1 fruit fly cellular context compared by ENCODE assay signal in genomic region chr3L:19575650-19576049, dm6.
A peak's percentile ranks its signal among the peaks of the same experiment; 100 is the strongest.
TF ChIP-seq lines count a peak whose summit lies in the region.

No protein-coding gene starts in this region.

TF ChIP-seq in whole organism, embryonic, 481 proteins besides CTCF, POLR2A, EP300 and RAD21 (continued from another document and continues in another):
- TF ChIP-seq chinmo (GFP tag; IDR thresholded peaks at IDR 0.05; lab: Robert Waterston, UW; ENCODE audit: partially characterized antibody) (0 out of 4 replicates have a peak, but pooled peaks have one; percentile 59), fd102C (GFP tag; optimal IDR thresholded peaks at IDR 0.05; lab: Kevin White, UChicago) (no peak), CG2712 (tag; optimal IDR thresholded peaks at IDR 0.05; lab: Kevin White, UChicago) (peak; percentile 38), CG9932 (GFP tag; IDR thresholded peaks at IDR 0.05; lab: Robert Waterston, UW) (no peak), BEAF-32 (GFP tag; optimal IDR thresholded peaks at IDR 0.05; lab: Kevin White, UChicago) (no peak), tgo (GFP tag; IDR thresholded peaks at IDR 0.05; lab: Robert Waterston, UW) (no peak; the same call in 2 of the 3 replicates), CG2120 (GFP tag; optimal IDR thresholded peaks at IDR 0.05; lab: Kevin White, UChicago) (no peak), eve (GFP tag; optimal IDR thresholded peaks at IDR 0.05; lab: Kevin White, UChicago) (no peak), CG7987 (GFP tag; optimal IDR thresholded peaks at IDR 0.05; lab: Kevin White, UChicago) (peak; percentile 65), CG32767 (GFP tag; IDR thresholded peaks at IDR 0.05; lab: Robert Waterston, UW) (peak; percentile 28; the same call in 1 of the 2 replicates), gt (GFP tag; IDR thresholded peaks at IDR 0.05; lab: Robert Waterston, UW) (no peak), lilli (GFP tag; optimal IDR thresholded peaks at IDR 0.05; lab: Kevin White, UChicago) (no peak), CG7786 (GFP tag; optimal IDR thresholded peaks at IDR 0.05; lab: Kevin White, UChicago) (no peak), Opbp (GFP tag; IDR thresholded peaks at IDR 0.05; lab: Robert Waterston, UW; ENCODE audit: partially characterized antibody) (no peak), Pdp1 (GFP tag; optimal IDR thresholded peaks at IDR 0.05; lab: Kevin White, UChicago) (peak; percentile 11 to 59), az2 (GFP tag; optimal IDR thresholded peaks at IDR 0.05; lab: Kevin White, UChicago) (no peak), Usf (GFP tag; optimal IDR thresholded peaks at IDR 0.05; lab: Kevin White, UChicago) (no peak), NFAT (GFP tag; IDR thresholded peaks at IDR 0.05; lab: Robert Waterston, UW) (no peak), luna (GFP tag; optimal IDR thresholded peaks at IDR 0.05; lab: Kevin White, UChicago) (no peak), CG10321 (GFP tag; IDR thresholded peaks at IDR 0.05; lab: Robert Waterston, UW) (no peak), kah (GFP tag; optimal IDR thresholded peaks at IDR 0.05; lab: Kevin White, UChicago) (peak; percentile 5), CG6272 (GFP tag; IDR thresholded peaks at IDR 0.05; lab: Robert Waterston, UW) (no peak), row (GFP tag; IDR thresholded peaks at IDR 0.05; lab: Robert Waterston, UW) (no peak), CG9797 (GFP tag; optimal IDR thresholded peaks at IDR 0.05; lab: Kevin White, UChicago) (no peak), nmo (GFP tag; optimal IDR thresholded peaks at IDR 0.05; lab: Kevin White, UChicago) (peak; percentile 11), CG11696 (GFP tag; IDR thresholded peaks at IDR 0.05; lab: Robert Waterston, UW) (no peak), ems (GFP tag; optimal IDR thresholded peaks at IDR 0.05; lab: Kevin White, UChicago) (no peak), CHES-1-like (GFP tag; optimal IDR thresholded peaks at IDR 0.05; lab: Kevin White, UChicago) (no peak), Ets97D (GFP tag; optimal IDR thresholded peaks at IDR 0.05; lab: Kevin White, UChicago) (no peak), corto (GFP tag; optimal IDR thresholded peaks at IDR 0.05; lab: Kevin White, UChicago) (no peak), CG8924 (tag; optimal IDR thresholded peaks at IDR 0.05; lab: Kevin White, UChicago) (peak; percentile 21), CG31441 (GFP tag; IDR thresholded peaks at IDR 0.05; lab: Robert Waterston, UW) (no peak), Side (GFP tag; optimal IDR thresholded peaks at IDR 0.05; lab: Kevin White, UChicago) (peak; percentile 56), CG30431 (GFP tag; optimal IDR thresholded peaks at IDR 0.05; lab: Kevin White, UChicago) (no peak), Drgx (GFP tag; IDR thresholded peaks at IDR 0.05; lab: Robert Waterston, UW) (no peak), Trl (optimal IDR thresholded peaks at IDR 0.05; lab: Kevin White, UChicago) (no peak), Trl (GFP tag; optimal IDR thresholded peaks at IDR 0.05; lab: Kevin White, UChicago) (peak; percentile 2), org-1 (GFP tag; optimal IDR thresholded peaks at IDR 0.05; lab: Kevin White, UChicago) (peak; percentile 80), jigr1 (GFP tag; IDR thresholded peaks at IDR 0.05; lab: Robert Waterston, UW) (no peak), CG34376 (GFP tag; optimal IDR thresholded peaks at IDR 0.05; lab: Kevin White, UChicago) (no peak), trh (GFP tag; optimal IDR thresholded peaks at IDR 0.05; lab: Kevin White, UChicago) (no peak), Hr78 (GFP tag; optimal IDR thresholded peaks at IDR 0.05; lab: Kevin White, UChicago) (peak in 1 of 2 experiments; percentile 33), lov (optimal IDR thresholded peaks at IDR 0.05; lab: Kevin White, UChicago) (no peak), lov (GFP tag; IDR thresholded peaks at IDR 0.05; lab: Robert Waterston, UW) (no peak), ara (GFP tag; IDR thresholded peaks at IDR 0.05; lab: Robert Waterston, UW) (peak; percentile 42; the same call in 1 of the 2 replicates), CG30403 (GFP tag; optimal IDR thresholded peaks at IDR 0.05; lab: Kevin White, UChicago) (no peak), CG4707 (GFP tag; optimal IDR thresholded peaks at IDR 0.05; lab: Kevin White, UChicago) (peak; percentile 67), CG13775 (GFP tag; optimal IDR thresholded peaks at IDR 0.05; lab: Kevin White, UChicago) (no peak), GATAe (GFP tag; conservative IDR thresholded peaks at IDR 0.05; lab: Robert Waterston, UW) (no peak), CG18476 (GFP tag; optimal IDR thresholded peaks at IDR 0.05; lab: Kevin White, UChicago) (no peak), dati (GFP tag; IDR thresholded peaks at IDR 0.05; lab: Robert Waterston, UW) (no peak), dmrt99B (tag; optimal IDR thresholded peaks at IDR 0.05; lab: Kevin White, UChicago) (peak; percentile 49), Dek (tag; optimal IDR thresholded peaks at IDR 0.05; lab: Kevin White, UChicago) (no peak), sug (tag; optimal IDR thresholded peaks at IDR 0.05; lab: Kevin White, UChicago) (peak; percentile 40), wdn (GFP tag; IDR thresholded peaks at IDR 0.05; lab: Robert Waterston, UW) (no peak), CG10543 (GFP tag; optimal IDR thresholded peaks at IDR 0.05; lab: Kevin White, UChicago) (peak; percentile 75), Chrac-16 (GFP tag; optimal IDR thresholded peaks at IDR 0.05; lab: Kevin White, UChicago) (no peak), sisA (GFP tag; IDR thresholded peaks at IDR 0.05; lab: Robert Waterston, UW) (no peak), H2.0 (GFP tag; IDR thresholded peaks at IDR 0.05; lab: Robert Waterston, UW) (peak; percentile 33; the same call in 1 of the 2 replicates), D (optimal IDR thresholded peaks at IDR 0.05; lab: Kevin White, UChicago) (no peak), D (GFP tag; optimal IDR thresholded peaks at IDR 0.05; lab: Kevin White, UChicago) (peak; percentile 61), al (GFP tag; IDR thresholded peaks at IDR 0.05; lab: Robert Waterston, UW) (no peak), CG16863 (GFP tag; optimal IDR thresholded peaks at IDR 0.05; lab: Kevin White, UChicago) (peak; percentile 17), bigmax (GFP tag; optimal IDR thresholded peaks at IDR 0.05; lab: Kevin White, UChicago) (no peak), slbo (GFP tag; IDR thresholded peaks at IDR 0.05; lab: Robert Waterston, UW) (no peak), CG31365 (tag; optimal IDR thresholded peaks at IDR 0.05; lab: Kevin White, UChicago) (no peak), amos (GFP tag; IDR thresholded peaks at IDR 0.05; lab: Robert Waterston, UW; ENCODE audit: partially characterized antibody) (no peak), CG18764 (GFP tag; optimal IDR thresholded peaks at IDR 0.05; lab: Kevin White, UChicago) (no peak), Adf1 (GFP tag; IDR thresholded peaks at IDR 0.05; lab: Robert Waterston, UW) (no peak), Dip2 (GFP tag; IDR thresholded peaks at IDR 0.05; lab: Robert Waterston, UW) (no peak), CG2202 (tag; optimal IDR thresholded peaks at IDR 0.05; lab: Kevin White, UChicago) (peak; percentile 45), Jarid2 (GFP tag; optimal IDR thresholded peaks at IDR 0.05; lab: Kevin White, UChicago) (no peak), Fer1 (GFP tag; optimal IDR thresholded peaks at IDR 0.05; lab: Kevin White, UChicago) (peak; percentile 35), chif (GFP tag; optimal IDR thresholded peaks at IDR 0.05; lab: Kevin White, UChicago) (peak; percentile 4 to 25), maf-S (GFP tag; optimal IDR thresholded peaks at IDR 0.05; lab: Kevin White, UChicago) (no peak), sr (GFP tag; IDR thresholded peaks at IDR 0.05; lab: Robert Waterston, UW) (no peak), CG1529 (GFP tag; optimal IDR thresholded peaks at IDR 0.05; lab: Kevin White, UChicago) (peak; percentile 59), CG4282 (GFP tag; optimal IDR thresholded peaks at IDR 0.05; lab: Kevin White, UChicago) (no peak), fd3F (GFP tag; optimal IDR thresholded peaks at IDR 0.05; lab: Kevin White, UChicago) (no peak), danr (GFP tag; IDR thresholded peaks at IDR 0.05; lab: Robert Waterston, UW) (no peak), CG7928 (GFP tag; optimal IDR thresholded peaks at IDR 0.05; lab: Kevin White, UChicago) (no peak), CG1602 (GFP tag; optimal IDR thresholded peaks at IDR 0.05; lab: Kevin White, UChicago) (no peak), CG5953 (GFP tag; IDR thresholded peaks at IDR 0.05; lab: Robert Waterston, UW) (peak; percentile 33; the same call in 1 of the 2 replicates), H15 (GFP tag; IDR thresholded peaks at IDR 0.05; lab: Robert Waterston, UW) (peak; percentile 50; the same call in 2 of the 3 replicates), mirr (GFP tag; optimal IDR thresholded peaks at IDR 0.05; lab: Kevin White, UChicago) (no peak), C15 (GFP tag; IDR thresholded peaks at IDR 0.05; lab: Robert Waterston, UW) (no peak), insv (GFP tag; optimal IDR thresholded peaks at IDR 0.05; lab: Kevin White, UChicago) (no peak), CG17385 (GFP tag; optimal IDR thresholded peaks at IDR 0.05; lab: Kevin White, UChicago) (peak; percentile 40), unpg (GFP tag; optimal IDR thresholded peaks at IDR 0.05; lab: Kevin White, UChicago) (peak; percentile 53), CG14667 (GFP tag; IDR thresholded peaks at IDR 0.05; lab: Robert Waterston, UW) (no peak), gfzf (GFP tag; optimal IDR thresholded peaks at IDR 0.05; lab: Kevin White, UChicago) (no peak), CG13296 (GFP tag; optimal IDR thresholded peaks at IDR 0.05; lab: Kevin White, UChicago) (no peak), CG4404 (GFP tag; IDR thresholded peaks at IDR 0.05; lab: Robert Waterston, UW) (no peak), CG4730 (GFP tag; IDR thresholded peaks at IDR 0.05; lab: Robert Waterston, UW) (no peak), pum (GFP tag; optimal IDR thresholded peaks at IDR 0.05; lab: Kevin White, UChicago) (no peak), gce (GFP tag; IDR thresholded peaks at IDR 0.05; lab: Robert Waterston, UW) (no peak), pita (GFP tag; optimal IDR thresholded peaks at IDR 0.05; lab: Kevin White, UChicago) (no peak), CG7963 (GFP tag; IDR thresholded peaks at IDR 0.05; lab: Robert Waterston, UW; ENCODE audit: partially characterized antibody) (no peak), disco-r (GFP tag; optimal IDR thresholded peaks at IDR 0.05; lab: Kevin White, UChicago) (no peak), sob (GFP tag; IDR thresholded peaks at IDR 0.05; lab: Robert Waterston, UW) (0 out of 2 replicates have a peak, but pooled peaks have one; percentile 28), btn (GFP tag; optimal IDR thresholded peaks at IDR 0.05; lab: Kevin White, UChicago) (peak; percentile 16), CG13624 (GFP tag; optimal IDR thresholded peaks at IDR 0.05; lab: Kevin White, UChicago) (no peak), Camta (GFP tag; optimal IDR thresholded peaks at IDR 0.05; lab: Kevin White, UChicago) (peak; percentile 17), NC2α (GFP tag; optimal IDR thresholded peaks at IDR 0.05; lab: Kevin White, UChicago) (peak; percentile 29), Atf-2 (GFP tag; optimal IDR thresholded peaks at IDR 0.05; lab: Kevin White, UChicago) (no peak), hbn (GFP tag; IDR thresholded peaks at IDR 0.05; lab: Robert Waterston, UW; ENCODE audit: partially characterized antibody) (no peak), ap (GFP tag; IDR thresholded peaks at IDR 0.05; lab: Robert Waterston, UW) (no peak), fd96Cb (tag; optimal IDR thresholded peaks at IDR 0.05; lab: Kevin White, UChicago) (peak; percentile 10), CG2199 (GFP tag; IDR thresholded peaks at IDR 0.05; lab: Robert Waterston, UW) (0 out of 3 replicates have a peak, but pooled peaks have one; percentile 76), fu2 (GFP tag; optimal IDR thresholded peaks at IDR 0.05; lab: Kevin White, UChicago) (no peak), CG42726 (GFP tag; IDR thresholded peaks at IDR 0.05; lab: Robert Waterston, UW; ENCODE audit: partially characterized antibody) (no peak), pfk (GFP tag; optimal IDR thresholded peaks at IDR 0.05; lab: Kevin White, UChicago) (no peak), PHDP (tag; optimal IDR thresholded peaks at IDR 0.05; lab: Kevin White, UChicago) (peak; percentile 55), peb (GFP tag; IDR thresholded peaks at IDR 0.05; lab: Robert Waterston, UW) (no peak), salm (tag; optimal IDR thresholded peaks at IDR 0.05; lab: Kevin White, UChicago) (peak; percentile 38), Nf-YC (tag; optimal IDR thresholded peaks at IDR 0.05; lab: Kevin White, UChicago) (no peak), CG3726 (GFP tag; IDR thresholded peaks at IDR 0.05; lab: Robert Waterston, UW) (no peak), pho (GFP tag; optimal IDR thresholded peaks at IDR 0.05; lab: Kevin White, UChicago) (no peak), CG4617 (GFP tag; optimal IDR thresholded peaks at IDR 0.05; lab: Kevin White, UChicago; ENCODE audit: borderline replicate concordance) (no peak), CG12219 (GFP tag; optimal IDR thresholded peaks at IDR 0.05; lab: Kevin White, UChicago) (peak; percentile 44), slou (GFP tag; optimal IDR thresholded peaks at IDR 0.05; lab: Kevin White, UChicago) (no peak), CG11723 (GFP tag; optimal IDR thresholded peaks at IDR 0.05; lab: Kevin White, UChicago) (peak; percentile 44), knrl (GFP tag; IDR thresholded peaks at IDR 0.05; lab: Robert Waterston, UW; ENCODE audit: partially characterized antibody) (no peak), CG11398 (GFP tag; optimal IDR thresholded peaks at IDR 0.05; lab: Kevin White, UChicago) (peak; percentile 25), hth (optimal IDR thresholded peaks at IDR 0.05; lab: Kevin White, UChicago) (no peak), Doc2 (GFP tag; IDR thresholded peaks at IDR 0.05; lab: Robert Waterston, UW) (no peak), dimm (GFP tag; IDR thresholded peaks at IDR 0.05; lab: Robert Waterston, UW) (peak; percentile 36; the same call in 1 of the 2 replicates), Sry-β (GFP tag; optimal IDR thresholded peaks at IDR 0.05; lab: Kevin White, UChicago) (peak; percentile 26), bcd (GFP tag; optimal IDR thresholded peaks at IDR 0.05; lab: Kevin White, UChicago) (peak; percentile 16), CG9215 (GFP tag; IDR thresholded peaks at IDR 0.05; lab: Robert Waterston, UW) (no peak), CG11504 (tag; optimal IDR thresholded peaks at IDR 0.05; lab: Kevin White, UChicago) (peak; percentile 36), CG13424 (tag; optimal IDR thresholded peaks at IDR 0.05; lab: Kevin White, UChicago) (peak; percentile 49), nau (GFP tag; optimal IDR thresholded peaks at IDR 0.05; lab: Kevin White, UChicago) (peak; percentile 52), Sry-δ (GFP tag; optimal IDR thresholded peaks at IDR 0.05; lab: Kevin White, UChicago) (no peak), HLH4C (GFP tag; IDR thresholded peaks at IDR 0.05; lab: Robert Waterston, UW; ENCODE audit: partially characterized antibody) (no peak), CG12155 (GFP tag; optimal IDR thresholded peaks at IDR 0.05; lab: Kevin White, UChicago) (no peak)
